Worm (Caenorhabditis elegans) whole organism, early embryonic: Measurements from ENCODE around the gene fbxa-3.

Source experiments
- B0310.2 ChIP-seq: sonication (generic microtip); optimal IDR thresholded peaks from 2 replicates; lab custom pipeline; 2016; ENCODE audit warnings: mild to moderate bottlenecking, missing genetic modification characterization, missing compliant biosample characterization
- F13C5.2 ChIP-seq: sonication (generic microtip); optimal IDR thresholded peaks from 2 replicates; lab custom pipeline; 2017; ENCODE audit warnings: mild to moderate bottlenecking, missing genetic modification characterization, inconsistent platforms, missing compliant biosample characterization
- aly-1 ChIP-seq: sonication (generic microtip); optimal IDR thresholded peaks from 2 replicates; lab custom pipeline; 2016; ENCODE audit warnings: missing genetic modification characterization, missing compliant biosample characterization
- ama-1 ChIP-seq: fragments of 150-350 bp; optimal IDR thresholded peaks from 2 replicates; lab custom pipeline; 2014
- ceh-13 ChIP-seq: fragments of 200-800 bp; sonication (Bioruptor generic); optimal IDR thresholded peaks from 2 replicates; lab custom pipeline; 2018; ENCODE audit warnings: mild to moderate bottlenecking, missing genetic modification characterization, missing compliant biosample characterization
- ceh-36 ChIP-seq: sonication (generic microtip); optimal IDR thresholded peaks from 2 replicates; lab custom pipeline; 2016; ENCODE audit warnings: missing genetic modification characterization, inconsistent platforms, missing compliant biosample characterization
- ets-7 ChIP-seq: sonication (generic microtip); optimal IDR thresholded peaks from 2 replicates; lab custom pipeline; 2016; ENCODE audit warnings: missing genotype, missing genetic modification characterization, missing compliant biosample characterization
- flt-1 ChIP-seq: fragments of 200-800 bp; sonication (Bioruptor generic); IDR thresholded peaks from 2 replicates; pipeline ENCODE4 v1.3.6; 2022; ENCODE audit warnings: missing genetic modification characterization, missing compliant biosample characterization
- scrt-1 ChIP-seq: fragments of 200-800 bp; sonication (Bioruptor generic); IDR thresholded peaks from 2 replicates; pipeline ENCODE4 v1.3.6; 2022; ENCODE audit warnings: missing genetic modification characterization, missing compliant biosample characterization
- sea-1 ChIP-seq: fragments of 200-800 bp; sonication (Bioruptor generic); conservative IDR thresholded peaks from 2 replicates; pipeline ENCODE4 v1.3.6; 2022; ENCODE audit warnings: missing genetic modification characterization, missing compliant biosample characterization
- tbx-37 ChIP-seq: fragments of 200-800 bp; sonication (Bioruptor generic); conservative IDR thresholded peaks from 2 replicates; pipeline ENCODE4 v1.3.6; 2022; ENCODE audit warnings: missing genetic modification reagents, missing genetic modification characterization, missing compliant biosample characterization
- tra-4 ChIP-seq: sonication (generic microtip); optimal IDR thresholded peaks from 2 replicates; lab custom pipeline; 2017; ENCODE audit warnings: missing genetic modification characterization, missing compliant biosample characterization

DNA sequence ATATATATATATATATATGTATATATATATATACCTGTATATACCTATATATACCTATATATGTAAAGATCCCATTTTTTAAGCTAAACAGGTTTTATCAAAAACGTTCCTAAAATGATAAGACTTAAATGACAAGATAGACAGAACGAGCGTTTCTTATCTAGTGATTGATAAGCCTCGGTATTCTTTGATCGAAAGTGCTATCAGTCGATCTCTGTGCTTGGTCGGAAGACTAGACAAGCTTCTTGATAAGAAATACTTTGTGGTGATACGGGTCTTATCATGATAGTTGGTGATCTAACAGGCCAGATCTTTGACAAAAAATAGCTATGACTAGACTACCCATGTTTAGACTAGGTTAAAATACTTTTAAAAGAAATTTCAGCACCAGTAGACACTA is 31.0 kb upstream of the fbxa-3 start:
- TF ChIP-seq flt-1 (no peak), ceh-36 (tag; lab: Kevin White, UChicago) (no peak), tra-4 (tag; lab: Kevin White, UChicago) (no peak), ama-1 (no peak), sea-1 (GFP tag; lab: Robert Waterston, UW) (no peak), scrt-1 (no peak), tbx-37 (no peak), ets-7 (no peak), B0310.2 (tag; lab: Kevin White, UChicago) (no peak), ceh-13 (GFP tag; lab: Kevin White, UChicago) (no peak), aly-1 (tag; lab: Kevin White, UChicago) (no peak), F13C5.2 (tag; lab: Kevin White, UChicago) (no peak)
